Worm (Caenorhabditis elegans) whole organism, L3 larva: ENCODE data around the gene cdc-14.

Experiments used
- ZK546.5 ChIP-seq: sonication (generic microtip); optimal IDR thresholded peaks from 2 replicates; lab custom pipeline; 2017; ENCODE audit warnings: missing biosample characterization, missing genetic modification characterization
- ceh-9 ChIP-seq: sonication (generic microtip); optimal IDR thresholded peaks from 2 replicates; lab custom pipeline; 2018; ENCODE audit warnings: missing biosample characterization, missing genetic modification characterization
- egl-27 ChIP-seq: sonication (generic microtip); optimal IDR thresholded peaks from 4 replicates; lab custom pipeline; 2017; ENCODE audit warnings: missing biosample characterization, missing genetic modification reagents, missing genetic modification characterization
- fkh-2 ChIP-seq: fragments of 150-350 bp; optimal IDR thresholded peaks from 2 replicates; lab custom pipeline; 2014; ENCODE audit warnings: missing biosample characterization, missing genetic modification reagents, missing genetic modification characterization
- mdl-1 ChIP-seq: fragments of 150-350 bp; optimal IDR thresholded peaks from 2 replicates; lab custom pipeline; 2014; ENCODE audit warnings: missing biosample characterization, missing genetic modification characterization
- nhr-11 ChIP-seq: fragments of 150-350 bp; optimal IDR thresholded peaks from 2 replicates; lab custom pipeline; 2014; ENCODE audit warnings: missing biosample characterization, missing genetic modification characterization
- nhr-12 ChIP-seq: fragments of 150-350 bp; optimal IDR thresholded peaks from 2 replicates; lab custom pipeline; 2014; ENCODE audit warnings: missing biosample characterization, missing genetic modification characterization
- nhr-76 ChIP-seq: fragments of 150-350 bp; sonication (generic microtip); optimal IDR thresholded peaks from 5 replicates; lab custom pipeline; 2014; ENCODE audit warnings: missing biosample characterization, missing genetic modification characterization
- sea-2 ChIP-seq: fragments of 150-350 bp; sonication (generic microtip); optimal IDR thresholded peaks from 4 replicates; lab custom pipeline; 2014; ENCODE audit warnings: missing biosample characterization, missing genetic modification reagents, missing genetic modification characterization
- snpc-4 ChIP-seq: fragments of 150-350 bp; optimal IDR thresholded peaks from 2 replicates; lab custom pipeline; 2014; ENCODE audit warnings: missing biosample characterization, missing genetic modification characterization

DNA sequence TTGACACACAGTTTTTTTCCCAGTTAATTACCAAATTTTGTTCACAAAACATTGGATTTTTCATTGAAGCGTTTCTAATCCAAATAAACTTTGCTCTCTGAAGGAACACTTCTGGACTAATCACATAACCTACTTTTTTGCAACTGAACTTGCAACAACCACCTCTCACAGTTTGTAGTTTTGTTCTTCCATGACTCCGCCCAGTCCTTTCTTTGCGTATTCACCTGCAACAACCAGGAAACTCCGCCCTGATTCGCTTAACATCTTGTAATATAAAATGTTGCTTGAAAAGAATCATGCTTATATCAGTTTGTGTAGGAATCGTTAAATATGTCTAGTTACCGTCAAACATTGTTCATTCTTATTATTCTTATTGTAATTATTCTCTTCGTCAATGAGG is 36.8 kb downstream of the cdc-14 start, which contains the start of gene ins-11:
- TF ChIP-seq sea-2 (GFP tag; lab: Kevin White, UChicago) (no peak), ceh-9 (tag; lab: Kevin White, UChicago) (no peak), nhr-12 (tag; lab: Kevin White, UChicago) (no peak), fkh-2 (tag; lab: Kevin White, UChicago) (no peak), egl-27 (tag; lab: Kevin White, UChicago) (no peak), nhr-11 (tag; lab: Kevin White, UChicago) (no peak), nhr-76 (tag; lab: Kevin White, UChicago) (no peak), ZK546.5 (tag; lab: Kevin White, UChicago) (no peak), snpc-4 (tag; lab: Kevin White, UChicago) (no peak), mdl-1 (tag; lab: Kevin White, UChicago) (no peak)
